Fruit fly (Drosophila melanogaster): Measurements from ENCODE around the gene Acbp4.

Acbp4 gene

dm6 chr3L:7151521-7152465 lies 23.7 kb upstream of the Acbp4 start (continued):
- TF ChIP-seq CG42726 (GFP tag; IDR thresholded peaks at IDR 0.05; ENCODE audit: partially characterized antibody) (no peak), Hr39 (optimal IDR thresholded peaks at IDR 0.05) (no peak), BtbVII (GFP tag; optimal IDR thresholded peaks at IDR 0.05) (no peak), CG12942 (GFP tag; optimal IDR thresholded peaks at IDR 0.05) (peak; percentile 28), Dref (GFP tag; IDR thresholded peaks at IDR 0.05) (no peak), onecut (GFP tag; IDR thresholded peaks at IDR 0.05) (peak; percentile 33; the same call in 1 of the 2 replicates), vvl (GFP tag; IDR thresholded peaks at IDR 0.05) (peak; percentile 89), CG10321 (GFP tag; IDR thresholded peaks at IDR 0.05) (no peak), Oli (tag; optimal IDR thresholded peaks at IDR 0.05) (peak; percentile 22), lilli (GFP tag; optimal IDR thresholded peaks at IDR 0.05) (peak; percentile 10), CG7987 (GFP tag; optimal IDR thresholded peaks at IDR 0.05) (no peak), eyg (GFP tag; optimal IDR thresholded peaks at IDR 0.05) (no peak), cas (GFP tag; IDR thresholded peaks at IDR 0.05) (no peak), vfl (GFP tag; optimal IDR thresholded peaks at IDR 0.05) (no peak), Dp (GFP tag; optimal IDR thresholded peaks at IDR 0.05) (no peak), pfk (GFP tag; optimal IDR thresholded peaks at IDR 0.05) (no peak), az2 (GFP tag; optimal IDR thresholded peaks at IDR 0.05) (peak; percentile 76), Meics (GFP tag; optimal IDR thresholded peaks at IDR 0.05) (no peak), gce (GFP tag; IDR thresholded peaks at IDR 0.05) (peak; percentile 53; the same call in 1 of the 3 replicates), CG2889 (GFP tag; IDR thresholded peaks at IDR 0.05) (no peak), amos (GFP tag; IDR thresholded peaks at IDR 0.05; ENCODE audit: partially characterized antibody) (no peak), CG31441 (GFP tag; IDR thresholded peaks at IDR 0.05) (peak; percentile 62), H15 (GFP tag; IDR thresholded peaks at IDR 0.05) (peak; percentile 67; the same call in 2 of the 3 replicates), CG18619 (GFP tag; optimal IDR thresholded peaks at IDR 0.05) (no peak), aop (GFP tag; IDR thresholded peaks at IDR 0.05) (peak; percentile 33; the same call in 1 of the 2 replicates), bbx (GFP tag; IDR thresholded peaks at IDR 0.05; ENCODE audit: partially characterized antibody) (0 out of 2 replicates have a peak, but pooled peaks have one; percentile 7), scrt (GFP tag; optimal IDR thresholded peaks at IDR 0.05) (no peak), D19A (tag; optimal IDR thresholded peaks at IDR 0.05) (peak; percentile 62), CG17186 (GFP tag; optimal IDR thresholded peaks at IDR 0.05) (no peak), Ets97D (GFP tag; optimal IDR thresholded peaks at IDR 0.05) (no peak), Side (GFP tag; optimal IDR thresholded peaks at IDR 0.05) (no peak), crc (GFP tag; optimal IDR thresholded peaks at IDR 0.05) (peak; percentile 22), Oaz (GFP tag; IDR thresholded peaks at IDR 0.05) (no peak), CG6854 (GFP tag; optimal IDR thresholded peaks at IDR 0.05) (no peak), jumu (GFP tag; optimal IDR thresholded peaks at IDR 0.05) (no peak), ash1 (GFP tag; optimal IDR thresholded peaks at IDR 0.05) (no peak), ranshi (GFP tag; IDR thresholded peaks at IDR 0.05) (peak; percentile 51; the same call in 1 of the 2 replicates), hkb (optimal IDR thresholded peaks at IDR 0.05) (no peak), hkb (GFP tag; IDR thresholded peaks at IDR 0.05) (peak; percentile 68), dysf (GFP tag; IDR thresholded peaks at IDR 0.05) (peak; percentile 33; the same call in 1 of the 3 replicates), CG15073 (GFP tag; optimal IDR thresholded peaks at IDR 0.05) (no peak), maf-S (GFP tag; optimal IDR thresholded peaks at IDR 0.05) (no peak), CG14860 (GFP tag; IDR thresholded peaks at IDR 0.05; ENCODE audit: partially characterized antibody) (no peak), CG11504 (tag; optimal IDR thresholded peaks at IDR 0.05) (peak; percentile 56), CG2202 (tag; optimal IDR thresholded peaks at IDR 0.05) (peak; percentile 65), nmo (GFP tag; optimal IDR thresholded peaks at IDR 0.05) (peak; percentile 74), sr (GFP tag; IDR thresholded peaks at IDR 0.05) (no peak), CG17802 (tag; optimal IDR thresholded peaks at IDR 0.05) (peak; percentile 1), CG8944 (GFP tag; optimal IDR thresholded peaks at IDR 0.05) (peak; percentile 25)

Measured in whole organism, embryonic.